Comparison of ENCODE assay signal across 3 fruit fly cellular contexts in genomic region chr3R:18719767-18720341, dm6.
TF ChIP-seq lines count a peak whose summit lies in the region.

No protein-coding gene starts in this region.

TF ChIP-seq in whole organism, embryonic, 481 proteins besides CTCF, POLR2A, EP300 and RAD21 (continued from another document and continues in another):
- TF ChIP-seq slbo (GFP tag; IDR thresholded peaks at IDR 0.05; lab: Robert Waterston, UW) (peak; percentile 88), CG17829 (tag; optimal IDR thresholded peaks at IDR 0.05; lab: Kevin White, UChicago) (peak; percentile 88), CG18619 (GFP tag; optimal IDR thresholded peaks at IDR 0.05; lab: Kevin White, UChicago) (peak; percentile 85), z (GFP tag; IDR thresholded peaks at IDR 0.05; lab: Robert Waterston, UW) (no peak), ham (GFP tag; IDR thresholded peaks at IDR 0.05; lab: Robert Waterston, UW) (0 out of 2 replicates have a peak, but pooled peaks have one; percentile 15), gcm2 (GFP tag; optimal IDR thresholded peaks at IDR 0.05; lab: Kevin White, UChicago) (peak; percentile 40), chm (GFP tag; IDR thresholded peaks at IDR 0.05; lab: Robert Waterston, UW) (peak; percentile 71), tgo (GFP tag; IDR thresholded peaks at IDR 0.05; lab: Robert Waterston, UW) (peak; percentile 86), CG9817 (tag; optimal IDR thresholded peaks at IDR 0.05; lab: Kevin White, UChicago) (peak; percentile 89), CG4282 (GFP tag; optimal IDR thresholded peaks at IDR 0.05; lab: Kevin White, UChicago) (peak; percentile 6), stc (GFP tag; IDR thresholded peaks at IDR 0.05; lab: Robert Waterston, UW) (peak; percentile 78), unc-4 (GFP tag; IDR thresholded peaks at IDR 0.05; lab: Robert Waterston, UW; ENCODE audit: partially characterized antibody) (no peak), CG7745 (tag; optimal IDR thresholded peaks at IDR 0.05; lab: Kevin White, UChicago) (no peak), CG31441 (GFP tag; IDR thresholded peaks at IDR 0.05; lab: Robert Waterston, UW) (peak; percentile 89), gce (GFP tag; IDR thresholded peaks at IDR 0.05; lab: Robert Waterston, UW) (peak; percentile 60; the same call in 1 of the 3 replicates), ara (GFP tag; IDR thresholded peaks at IDR 0.05; lab: Robert Waterston, UW) (peak; percentile 78), CG1832 (GFP tag; optimal IDR thresholded peaks at IDR 0.05; lab: Kevin White, UChicago) (no peak), C15 (GFP tag; IDR thresholded peaks at IDR 0.05; lab: Robert Waterston, UW) (0 out of 3 replicates have a peak, but pooled peaks have one; percentile 59), zfh1 (GFP tag; IDR thresholded peaks at IDR 0.05; lab: Robert Waterston, UW) (peak; percentile 89), vfl (GFP tag; optimal IDR thresholded peaks at IDR 0.05; lab: Kevin White, UChicago) (peak; percentile 76), Kr (GFP tag; optimal IDR thresholded peaks at IDR 0.05; lab: Kevin White, UChicago) (no peak), D19A (tag; optimal IDR thresholded peaks at IDR 0.05; lab: Kevin White, UChicago) (peak; percentile 82), CG17359 (tag; optimal IDR thresholded peaks at IDR 0.05; lab: Kevin White, UChicago) (peak; percentile 90), pho (GFP tag; optimal IDR thresholded peaks at IDR 0.05; lab: Kevin White, UChicago) (peak; percentile 82), Dp (GFP tag; optimal IDR thresholded peaks at IDR 0.05; lab: Kevin White, UChicago) (no peak), cato (GFP tag; optimal IDR thresholded peaks at IDR 0.05; lab: Kevin White, UChicago; ENCODE audit: borderline replicate concordance) (peak; percentile 15), hkb (optimal IDR thresholded peaks at IDR 0.05; lab: Kevin White, UChicago) (no peak), hkb (GFP tag; IDR thresholded peaks at IDR 0.05; lab: Robert Waterston, UW) (peak; percentile 90), MESR4 (GFP tag; optimal IDR thresholded peaks at IDR 0.05; lab: Kevin White, UChicago) (peak; percentile 13), CG5245 (GFP tag; optimal IDR thresholded peaks at IDR 0.05; lab: Kevin White, UChicago) (peak; percentile 67), trem (tag; optimal IDR thresholded peaks at IDR 0.05; lab: Kevin White, UChicago) (peak; percentile 63), Fer3 (tag; optimal IDR thresholded peaks at IDR 0.05; lab: Kevin White, UChicago) (peak; percentile 90), gem (tag; optimal IDR thresholded peaks at IDR 0.05; lab: Kevin White, UChicago) (peak; percentile 90), CG1602 (GFP tag; optimal IDR thresholded peaks at IDR 0.05; lab: Kevin White, UChicago) (peak; percentile 73), peb (GFP tag; IDR thresholded peaks at IDR 0.05; lab: Robert Waterston, UW) (peak; percentile 70), lola (GFP tag; optimal IDR thresholded peaks at IDR 0.05; lab: Kevin White, UChicago) (peak in 1 of 3 experiments; percentile 63), bowl (GFP tag; IDR thresholded peaks at IDR 0.05; lab: Robert Waterston, UW) (no peak; the same call in 1 of the 2 replicates), Eip74EF (GFP tag; optimal IDR thresholded peaks at IDR 0.05; lab: Kevin White, UChicago) (peak in 1 of 2 experiments; percentile 79), CG6854 (GFP tag; optimal IDR thresholded peaks at IDR 0.05; lab: Kevin White, UChicago) (peak; percentile 86), CG2712 (tag; optimal IDR thresholded peaks at IDR 0.05; lab: Kevin White, UChicago) (peak; percentile 93), amos (GFP tag; IDR thresholded peaks at IDR 0.05; lab: Robert Waterston, UW; ENCODE audit: partially characterized antibody) (no peak), CG1603 (tag; optimal IDR thresholded peaks at IDR 0.05; lab: Kevin White, UChicago) (peak; percentile 87), pros (GFP tag; optimal IDR thresholded peaks at IDR 0.05; lab: Kevin White, UChicago) (peak; percentile 39)

TF ChIP-seq in whole organism, prepupa, 60 proteins besides CTCF, POLR2A, EP300 and RAD21 (continued from another document):
- TF ChIP-seq CG6163 (GFP tag; IDR thresholded peaks at IDR 0.05; lab: Robert Waterston, UW), result peak; percentile 69; the same call in 1 of the 3 replicates
- no peak for TF ChIP-seq Lpt (GFP tag; optimal IDR thresholded peaks at IDR 0.05; lab: Kevin White, UChicago)
- TF ChIP-seq fd59A (GFP tag; optimal IDR thresholded peaks at IDR 0.05; lab: Kevin White, UChicago), result peak; percentile 62
- TF ChIP-seq CG32006 (GFP tag; optimal IDR thresholded peaks at IDR 0.05; lab: Kevin White, UChicago), result peak; percentile 49
- TF ChIP-seq CG6808 (GFP tag; optimal IDR thresholded peaks at IDR 0.05; lab: Kevin White, UChicago), result peak; percentile 55
- peak; percentile 52 for TF ChIP-seq CG34406 (GFP tag; optimal IDR thresholded peaks at IDR 0.05; lab: Kevin White, UChicago)
- TF ChIP-seq Met (GFP tag; optimal IDR thresholded peaks at IDR 0.05; lab: Kevin White, UChicago), result peak; percentile 76
- TF ChIP-seq CG31627 (GFP tag; optimal IDR thresholded peaks at IDR 0.05; lab: Kevin White, UChicago), result peak; percentile 55
- no peak for TF ChIP-seq CG15336 (GFP tag; IDR thresholded peaks at IDR 0.05; lab: Robert Waterston, UW)
- peak; percentile 38 for TF ChIP-seq CG8319 (GFP tag; optimal IDR thresholded peaks at IDR 0.05; lab: Kevin White, UChicago)
- no peak for TF ChIP-seq Eip93F (GFP tag; optimal IDR thresholded peaks at IDR 0.05; lab: Kevin White, UChicago)
- TF ChIP-seq Ets21C (GFP tag; optimal IDR thresholded peaks at IDR 0.05; lab: Kevin White, UChicago), result peak; percentile 52
- TF ChIP-seq CG16779 (tag; optimal IDR thresholded peaks at IDR 0.05; lab: Kevin White, UChicago), result peak; percentile 13
- TF ChIP-seq dsx (GFP tag; optimal IDR thresholded peaks at IDR 0.05; lab: Kevin White, UChicago; ENCODE audit: poor library complexity, severe bottlenecking), result peak; percentile 70
- no peak for TF ChIP-seq CG8119 (GFP tag; IDR thresholded peaks at IDR 0.05; lab: Robert Waterston, UW)
- TF ChIP-seq OdsH (GFP tag; optimal IDR thresholded peaks at IDR 0.05; lab: Kevin White, UChicago), result peak; percentile 57
- TF ChIP-seq fkh (GFP tag; optimal IDR thresholded peaks at IDR 0.05; lab: Kevin White, UChicago), result peak; percentile 6
- TF ChIP-seq fd85E (GFP tag; optimal IDR thresholded peaks at IDR 0.05; lab: Kevin White, UChicago), result no peak
- TF ChIP-seq pdm3 (GFP tag; optimal IDR thresholded peaks at IDR 0.05; lab: Kevin White, UChicago), result peak; percentile 64
- peak; percentile 74 for TF ChIP-seq CG3032 (tag; optimal IDR thresholded peaks at IDR 0.05; lab: Kevin White, UChicago)
- TF ChIP-seq vri (GFP tag; optimal IDR thresholded peaks at IDR 0.05; lab: Kevin White, UChicago), result peak; percentile 63
- TF ChIP-seq Eip78C (GFP tag; lab: Kevin White, UChicago), result peak; percentile 91
- TF ChIP-seq Sox15 (GFP tag; optimal IDR thresholded peaks at IDR 0.05; lab: Kevin White, UChicago), result peak; percentile 19
- TF ChIP-seq CG1621 (tag; optimal IDR thresholded peaks at IDR 0.05; lab: Kevin White, UChicago), result peak; percentile 55
- TF ChIP-seq svp (GFP tag; lab: Kevin White, UChicago), result peak; percentile 88
- TF ChIP-seq CG8632 (GFP tag; optimal IDR thresholded peaks at IDR 0.05; lab: Kevin White, UChicago), result peak; percentile 52
- TF ChIP-seq ss (GFP tag; optimal IDR thresholded peaks at IDR 0.05; lab: Kevin White, UChicago), result peak; percentile 45 to 74
- no peak for TF ChIP-seq Hr38 (GFP tag; optimal IDR thresholded peaks at IDR 0.05; lab: Kevin White, UChicago)
- TF ChIP-seq CG6854 (GFP tag; optimal IDR thresholded peaks at IDR 0.05; lab: Kevin White, UChicago), result no peak
- peak; percentile 69 for TF ChIP-seq CG10669 (GFP tag; optimal IDR thresholded peaks at IDR 0.05; lab: Kevin White, UChicago)
- peak; percentile 67 for TF ChIP-seq Sox14 (GFP tag; optimal IDR thresholded peaks at IDR 0.05; lab: Kevin White, UChicago)
- TF ChIP-seq Gug (GFP tag; IDR thresholded peaks at IDR 0.05; lab: Robert Waterston, UW), result 0 out of 2 replicates have a peak, but pooled peaks have one; percentile 11
- peak; percentile 65 for TF ChIP-seq lz (GFP tag; optimal IDR thresholded peaks at IDR 0.05; lab: Kevin White, UChicago)
- TF ChIP-seq acj6 (GFP tag; optimal IDR thresholded peaks at IDR 0.05; lab: Kevin White, UChicago), result peak; percentile 56
- peak; percentile 59 for TF ChIP-seq achi (GFP tag; optimal IDR thresholded peaks at IDR 0.05; lab: Kevin White, UChicago)
- peak; percentile 71 for TF ChIP-seq CG3919 (GFP tag; optimal IDR thresholded peaks at IDR 0.05; lab: Kevin White, UChicago)
- peak; percentile 6 to 37 for TF ChIP-seq salr (GFP tag; optimal IDR thresholded peaks at IDR 0.05; lab: Kevin White, UChicago)
- TF ChIP-seq Hr39 (GFP tag; optimal IDR thresholded peaks at IDR 0.05; lab: Kevin White, UChicago), result peak; percentile 58
- peak; percentile 39 for TF ChIP-seq CG11902 (GFP tag; optimal IDR thresholded peaks at IDR 0.05; lab: Kevin White, UChicago)
TF ChIP-seq in whole organism, prepupa: peak in this region for 49.

TF ChIP-seq in whole organism, wandering third instar larva, 38 proteins besides CTCF, POLR2A, EP300 and RAD21 (continued from another document):
- TF ChIP-seq Hr83 (GFP tag; optimal IDR thresholded peaks at IDR 0.05; lab: Kevin White, UChicago; ENCODE audit: poor library complexity, severe bottlenecking) (no peak), lola (GFP tag; optimal IDR thresholded peaks at IDR 0.05; lab: Kevin White, UChicago) (no peak), brk (GFP tag; optimal IDR thresholded peaks at IDR 0.05; lab: Kevin White, UChicago) (peak; percentile 49), sage (GFP tag; optimal IDR thresholded peaks at IDR 0.05; lab: Kevin White, UChicago) (peak; percentile 22), N (GFP tag; optimal IDR thresholded peaks at IDR 0.05; lab: Kevin White, UChicago) (no peak), Rel (GFP tag; optimal IDR thresholded peaks at IDR 0.05; lab: Kevin White, UChicago) (no peak), Rel (tag; optimal IDR thresholded peaks at IDR 0.05; lab: Kevin White, UChicago) (peak; percentile 57), h (GFP tag; optimal IDR thresholded peaks at IDR 0.05; lab: Kevin White, UChicago) (peak; percentile 81)
